Worm (Caenorhabditis elegans): Measurements from ENCODE around the gene kbp-2.

The kbp-2 gene

ce11 chrIII:4899035-4899578 is 4.6 kb downstream of the kbp-2 start, which contains the start of gene nhl-2:
Gene nhl-2, minus strand, starts transcription at chrIII:4899085.
- TF ChIP-seq mdl-1 (tag; optimal IDR thresholded peaks at IDR 0.05) (no peak), daf-12 (tag; optimal IDR thresholded peaks at IDR 0.05) (no peak), ZK546.5 (tag; optimal IDR thresholded peaks at IDR 0.05) (no peak), mml-1 (tag; optimal IDR thresholded peaks at IDR 0.05) (no peak), ceh-82 (tag; optimal IDR thresholded peaks at IDR 0.05) (no peak), pqm-1 (tag; optimal IDR thresholded peaks at IDR 0.05) (no peak), nhr-237 (tag; optimal IDR thresholded peaks at IDR 0.05) (no peak), lin-39 (tag; optimal IDR thresholded peaks at IDR 0.05) (no peak), elt-1 (tag; optimal IDR thresholded peaks at IDR 0.05) (no peak), ceh-28 (tag; optimal IDR thresholded peaks at IDR 0.05) (no peak), fkh-2 (tag; optimal IDR thresholded peaks at IDR 0.05) (no peak), eor-1 (tag; optimal IDR thresholded peaks at IDR 0.05) (no peak), nhr-11 (tag; optimal IDR thresholded peaks at IDR 0.05) (no peak), pha-4 (tag; optimal IDR thresholded peaks at IDR 0.05) (no peak)

- TF ChIP-seq ztf-11 (tag; optimal IDR thresholded peaks at IDR 0.05): no peak
- no peak for TF ChIP-seq eor-1 (tag; optimal IDR thresholded peaks at IDR 0.05)
- TF ChIP-seq ama-1 (optimal IDR thresholded peaks at IDR 0.05): no peak
- TF ChIP-seq nhr-11 (tag; optimal IDR thresholded peaks at IDR 0.05): no peak
- no peak for TF ChIP-seq unc-39 (tag; optimal IDR thresholded peaks at IDR 0.05)
- TF ChIP-seq mml-1 (tag; optimal IDR thresholded peaks at IDR 0.05): no peak
- TF ChIP-seq ceh-16 (tag; optimal IDR thresholded peaks at IDR 0.05): no peak
- no peak for TF ChIP-seq lin-39 (tag; optimal IDR thresholded peaks at IDR 0.05)
Measured at ce11 chrIII:4895313-4895712, 8.4 kb downstream of the kbp-2 start.

ce11 chrIII:4893540-4893939 is 10.1 kb downstream of the kbp-2 start, which contains the start of gene F26F4.6:
Gene F26F4.6, minus strand, starts transcription at chrIII:4893640.
- no peak for TF ChIP-seq nhr-43 (tag; optimal IDR thresholded peaks at IDR 0.05; ENCODE audit: poor library complexity, severe bottlenecking)
- TF ChIP-seq tbx-2 (tag; optimal IDR thresholded peaks at IDR 0.05): no peak
- no peak for TF ChIP-seq elt-2 (tag; optimal IDR thresholded peaks at IDR 0.05)
- no peak for TF ChIP-seq ztf-11 (tag; optimal IDR thresholded peaks at IDR 0.05)
- TF ChIP-seq fos-1 (tag; optimal IDR thresholded peaks at IDR 0.05): no peak
- TF ChIP-seq egl-5 (tag; optimal IDR thresholded peaks at IDR 0.05): no peak
- TF ChIP-seq lin-15B (tag; optimal IDR thresholded peaks at IDR 0.05): no peak
- no peak for TF ChIP-seq ZK546.5 (tag; optimal IDR thresholded peaks at IDR 0.05)
- no peak for TF ChIP-seq fkh-2 (tag; optimal IDR thresholded peaks at IDR 0.05)
- TF ChIP-seq sea-2 (GFP tag; optimal IDR thresholded peaks at IDR 0.05): no peak
- no peak for TF ChIP-seq skn-1 (tag; optimal IDR thresholded peaks at IDR 0.05)

- TF ChIP-seq hmg-11 (tag; optimal IDR thresholded peaks at IDR 0.05): no peak
- TF ChIP-seq nhr-67 (tag; optimal IDR thresholded peaks at IDR 0.05): no peak
- TF ChIP-seq pha-4 (tag; optimal IDR thresholded peaks at IDR 0.05): peak; percentile 29
Measured at ce11 chrIII:4890997-4891396, 12.7 kb downstream of the kbp-2 start, which contains the start of gene F26F4.5. Gene F26F4.5, minus strand, starts transcription at chrIII:4891252.

ce11 chrIII:4887291-4887690 is 16.4 kb downstream of the kbp-2 start, which contains the start of gene clec-6:
Gene clec-6, minus strand, starts transcription at chrIII:4887444.
- TF ChIP-seq eor-1 (tag; optimal IDR thresholded peaks at IDR 0.05) (no peak), elt-2 (tag; optimal IDR thresholded peaks at IDR 0.05) (peak; percentile 60), pha-4 (tag; optimal IDR thresholded peaks at IDR 0.05) (peak; percentile 33), tbx-2 (tag; optimal IDR thresholded peaks at IDR 0.05) (no peak), pqm-1 (tag; optimal IDR thresholded peaks at IDR 0.05) (peak; percentile 23)

DNA sequence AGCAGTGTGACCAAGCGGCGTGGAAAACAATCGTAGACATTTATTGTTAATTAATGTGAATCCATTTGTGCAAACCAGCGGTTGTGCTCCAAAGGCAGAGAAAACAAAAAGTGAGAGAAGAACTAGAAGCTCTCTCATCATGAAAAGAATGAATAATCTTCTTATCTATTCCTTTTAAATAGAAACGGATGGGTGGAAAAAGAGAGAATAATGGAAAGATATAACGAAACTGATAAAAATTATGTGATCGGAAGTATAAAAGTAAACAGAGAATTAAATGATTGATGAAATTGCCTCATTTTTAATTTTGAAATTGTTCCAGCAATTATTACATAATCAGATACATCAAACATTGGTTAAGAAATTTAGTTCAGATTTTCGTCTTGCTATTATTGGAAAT is 20.3 kb downstream of the kbp-2 start, which contains the start of gene clec-5:
TSS of gene clec-5 (minus strand) at position 178 of the 400 bp plus-strand sequence.
- peak; percentile 54 for TF ChIP-seq pqm-1 (tag; optimal IDR thresholded peaks at IDR 0.05)
- peak; percentile 48 for TF ChIP-seq pha-4 (tag; optimal IDR thresholded peaks at IDR 0.05)
- TF ChIP-seq jun-1 (tag; optimal IDR thresholded peaks at IDR 0.05): peak; percentile 17
- TF ChIP-seq elt-2 (tag; optimal IDR thresholded peaks at IDR 0.05): peak; percentile 68
- TF ChIP-seq tbx-2 (tag; optimal IDR thresholded peaks at IDR 0.05): no peak
- TF ChIP-seq nfya-1 (tag; optimal IDR thresholded peaks at IDR 0.05; ENCODE audit: insufficient read depth): no peak

Data from whole organism, L3 larva.